Worm (Caenorhabditis elegans): Measurements from ENCODE around the gene F32D8.5.
A peak's percentile ranks its signal among the peaks of the same experiment; 100 is the strongest.

The F32D8.5 gene

ce11 chrV:10932411-10932810 is 37.8 kb downstream of the F32D8.5 start, which contains the start of gene F58B4.5:
F58B4.5 (plus strand) TSS chrV:10932693.
- TF ChIP-seq ceh-43 (GFP tag; optimal IDR thresholded peaks at IDR 0.05) (no peak), zip-8 (tag; optimal IDR thresholded peaks at IDR 0.05) (no peak), nhr-76 (tag; optimal IDR thresholded peaks at IDR 0.05) (no peak), ces-1 (GFP tag; optimal IDR thresholded peaks at IDR 0.05) (no peak), sptf-1 (tag; optimal IDR thresholded peaks at IDR 0.05) (no peak), blmp-1 (tag; optimal IDR thresholded peaks at IDR 0.05) (no peak), unc-62 (GFP tag; optimal IDR thresholded peaks at IDR 0.05) (no peak), ceh-39 (tag; optimal IDR thresholded peaks at IDR 0.05) (no peak), nhr-2 (tag; optimal IDR thresholded peaks at IDR 0.05) (no peak), bed-3 (GFP tag; optimal IDR thresholded peaks at IDR 0.05) (no peak), mep-1 (tag; optimal IDR thresholded peaks at IDR 0.05) (no peak)

ce11 chrV:10936681-10937080 is 42.1 kb downstream of the F32D8.5 start, which contains the start of gene F17C11.12:
F17C11.12 (minus strand) TSS chrV:10936920.
- no peak for TF ChIP-seq blmp-1 (tag; optimal IDR thresholded peaks at IDR 0.05)
- no peak for TF ChIP-seq mep-1 (tag; optimal IDR thresholded peaks at IDR 0.05)
- no peak for TF ChIP-seq lin-32 (GFP tag; optimal IDR thresholded peaks at IDR 0.05)
- no peak for TF ChIP-seq cnd-1 (tag; optimal IDR thresholded peaks at IDR 0.05)

- TF ChIP-seq blmp-1 (tag; optimal IDR thresholded peaks at IDR 0.05) = no peak
- no peak for TF ChIP-seq drap-1 (GFP tag; optimal IDR thresholded peaks at IDR 0.05)
- TF ChIP-seq nhr-28 (tag; optimal IDR thresholded peaks at IDR 0.05) = no peak
- no peak for TF ChIP-seq unc-39 (tag; optimal IDR thresholded peaks at IDR 0.05)
- no peak for TF ChIP-seq mab-5 (tag; optimal IDR thresholded peaks at IDR 0.05)
- no peak for TF ChIP-seq ceh-83 (GFP tag; optimal IDR thresholded peaks at IDR 0.05)
- no peak for TF ChIP-seq elt-3 (tag; optimal IDR thresholded peaks at IDR 0.05)
- TF ChIP-seq cnd-1 (tag; optimal IDR thresholded peaks at IDR 0.05) = no peak
- no peak for TF ChIP-seq ceh-39 (tag; optimal IDR thresholded peaks at IDR 0.05)
- TF ChIP-seq ceh-43 (GFP tag; optimal IDR thresholded peaks at IDR 0.05) = no peak
- TF ChIP-seq unc-120 (tag; optimal IDR thresholded peaks at IDR 0.05; ENCODE audit: poor library complexity, severe bottlenecking) = no peak
- no peak for TF ChIP-seq snpc-4 (tag; optimal IDR thresholded peaks at IDR 0.05)
- no peak for TF ChIP-seq nhr-237 (tag; optimal IDR thresholded peaks at IDR 0.05)
- TF ChIP-seq nhr-2 (tag; optimal IDR thresholded peaks at IDR 0.05) = no peak
- no peak for TF ChIP-seq zip-8 (tag; optimal IDR thresholded peaks at IDR 0.05)
- no peak for TF ChIP-seq mep-1 (tag; optimal IDR thresholded peaks at IDR 0.05)
These were observed 42.7 kb downstream of the F32D8.5 start for ce11 chrV:10937294-10937693.

- TF ChIP-seq nhr-237 (tag; optimal IDR thresholded peaks at IDR 0.05) (no peak), hlh-1 (tag; optimal IDR thresholded peaks at IDR 0.05) (peak; percentile 5), lsy-2 (tag; optimal IDR thresholded peaks at IDR 0.05) (no peak)
These were observed 44.1 kb downstream of the F32D8.5 start, which contains the start of gene F17C11.11 for ce11 chrV:10938739-10939138. F17C11.11 (minus strand) TSS chrV:10938817.

- TF ChIP-seq flh-1 (GFP tag; optimal IDR thresholded peaks at IDR 0.05) = no peak
- no peak for TF ChIP-seq zip-8 (tag; optimal IDR thresholded peaks at IDR 0.05)
- TF ChIP-seq sptf-1 (tag; optimal IDR thresholded peaks at IDR 0.05) = no peak
- no peak for TF ChIP-seq hlh-1 (tag; optimal IDR thresholded peaks at IDR 0.05)
- TF ChIP-seq M03D4.4 (tag; optimal IDR thresholded peaks at IDR 0.05) = no peak
- no peak for TF ChIP-seq ham-2 (GFP tag; optimal IDR thresholded peaks at IDR 0.05)
- TF ChIP-seq elt-1 (tag; optimal IDR thresholded peaks at IDR 0.05; ENCODE audit: borderline replicate concordance, insufficient read depth) = peak; percentile 6
These were observed 45.5 kb downstream of the F32D8.5 start for ce11 chrV:10939990-10940570.

- TF ChIP-seq ham-2 (GFP tag; optimal IDR thresholded peaks at IDR 0.05) = peak; percentile 39
- TF ChIP-seq sem-2 (GFP tag; optimal IDR thresholded peaks at IDR 0.05) = no peak
- peak; percentile 43 for TF ChIP-seq ceh-39 (tag; optimal IDR thresholded peaks at IDR 0.05)
- TF ChIP-seq elt-3 (tag; optimal IDR thresholded peaks at IDR 0.05) = no peak
- peak; percentile 68 for TF ChIP-seq nhr-2 (tag; optimal IDR thresholded peaks at IDR 0.05)
- peak; percentile 14 for TF ChIP-seq blmp-1 (tag; optimal IDR thresholded peaks at IDR 0.05)
- TF ChIP-seq unc-39 (tag; optimal IDR thresholded peaks at IDR 0.05) = no peak
- no peak for TF ChIP-seq ceh-43 (GFP tag; optimal IDR thresholded peaks at IDR 0.05)
- TF ChIP-seq mab-5 (tag; optimal IDR thresholded peaks at IDR 0.05) = no peak
- no peak for TF ChIP-seq sptf-1 (tag; optimal IDR thresholded peaks at IDR 0.05)
- TF ChIP-seq snpc-4 (tag; optimal IDR thresholded peaks at IDR 0.05) = no peak
- no peak for TF ChIP-seq lin-13 (tag; optimal IDR thresholded peaks at IDR 0.05)
- TF ChIP-seq bed-3 (GFP tag; optimal IDR thresholded peaks at IDR 0.05) = no peak
- no peak for TF ChIP-seq cnd-1 (tag; optimal IDR thresholded peaks at IDR 0.05)
- TF ChIP-seq hlh-1 (tag; optimal IDR thresholded peaks at IDR 0.05) = peak; percentile 9
- no peak for TF ChIP-seq nhr-28 (tag; optimal IDR thresholded peaks at IDR 0.05)
- TF ChIP-seq lsy-2 (tag; optimal IDR thresholded peaks at IDR 0.05) = peak; percentile 22
- TF ChIP-seq tbx-8 (GFP tag; optimal IDR thresholded peaks at IDR 0.05) = no peak
- TF ChIP-seq nhr-237 (tag; optimal IDR thresholded peaks at IDR 0.05) = no peak
- TF ChIP-seq unc-62 (GFP tag; optimal IDR thresholded peaks at IDR 0.05) = peak; percentile 75
- peak; percentile 50 for TF ChIP-seq mep-1 (tag; optimal IDR thresholded peaks at IDR 0.05)
- TF ChIP-seq mls-2 (tag; optimal IDR thresholded peaks at IDR 0.05) = no peak
- no peak for TF ChIP-seq nhr-76 (tag; optimal IDR thresholded peaks at IDR 0.05)
- TF ChIP-seq ces-1 (GFP tag; optimal IDR thresholded peaks at IDR 0.05) = peak; percentile 58
- TF ChIP-seq pha-4 (tag; optimal IDR thresholded peaks at IDR 0.05) = peak; percentile 4
- TF ChIP-seq zip-8 (tag; optimal IDR thresholded peaks at IDR 0.05) = peak; percentile 66
- no peak for TF ChIP-seq elt-1 (tag; optimal IDR thresholded peaks at IDR 0.05; ENCODE audit: borderline replicate concordance, insufficient read depth)
- TF ChIP-seq unc-120 (tag; optimal IDR thresholded peaks at IDR 0.05; ENCODE audit: poor library complexity, severe bottlenecking) = peak; percentile 34
- peak; percentile 20 for TF ChIP-seq drap-1 (GFP tag; optimal IDR thresholded peaks at IDR 0.05)
These were observed 46.0 kb downstream of the F32D8.5 start for ce11 chrV:10940571-10940991.

Data from whole organism, mixed stage, embryonic.